Fruit fly (Drosophila melanogaster): Measurements from ENCODE around the gene Ilp6.

The Ilp6 gene

DNA sequence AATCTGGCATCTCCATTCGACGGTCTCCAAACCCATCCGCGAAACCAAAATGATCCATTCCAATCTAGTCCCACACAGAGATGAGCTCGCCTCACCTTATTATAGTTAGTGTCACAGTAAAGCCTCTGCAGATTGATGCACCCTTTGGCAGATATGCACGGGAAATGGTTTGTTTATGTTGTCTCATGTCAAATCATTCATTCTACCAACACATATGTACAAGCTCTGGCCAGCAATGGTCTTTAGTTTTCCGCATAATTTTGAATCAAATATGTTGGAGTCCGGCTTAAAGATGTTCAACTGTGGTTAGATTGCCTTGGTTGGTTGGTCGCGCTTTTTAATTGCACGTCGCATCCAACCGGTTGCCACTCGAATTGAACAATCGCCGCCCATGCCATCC, 23.7 kb upstream of the Ilp6 start (continued):
- peak; percentile 64 for TF ChIP-seq CG8119 (GFP tag; IDR thresholded peaks at IDR 0.05)
- peak; percentile 30 for TF ChIP-seq lz (GFP tag; optimal IDR thresholded peaks at IDR 0.05)

DNA sequence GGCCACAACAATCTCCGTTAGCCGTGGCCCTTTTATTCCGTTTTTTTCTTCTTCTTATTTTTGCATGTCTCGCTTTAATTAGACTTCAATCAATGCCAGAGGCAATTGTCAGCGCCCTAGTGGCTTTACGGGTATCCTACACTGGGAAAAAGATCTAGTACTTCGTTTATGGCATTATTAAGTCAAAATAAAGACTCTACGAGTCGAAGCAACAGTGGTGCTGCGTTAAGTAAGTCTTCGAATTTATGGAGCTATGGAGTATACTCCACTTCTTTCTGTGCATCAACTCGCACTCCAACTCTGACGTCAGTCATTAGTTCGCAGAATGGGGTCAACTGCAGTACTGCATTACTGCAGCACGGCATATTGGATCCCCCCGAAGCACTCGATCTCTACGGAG, 22.0 kb upstream of the Ilp6 start:
- TF ChIP-seq OdsH (GFP tag; optimal IDR thresholded peaks at IDR 0.05) (peak; percentile 4), vri (GFP tag; optimal IDR thresholded peaks at IDR 0.05) (no peak), Eip78C (GFP tag) (peak; percentile 84), CG1621 (tag; optimal IDR thresholded peaks at IDR 0.05) (no peak), CG10631 (GFP tag; optimal IDR thresholded peaks at IDR 0.05) (peak; percentile 20), Hr4 (GFP tag; optimal IDR thresholded peaks at IDR 0.05) (peak; percentile 35), Smox (GFP tag; optimal IDR thresholded peaks at IDR 0.05) (no peak), acj6 (GFP tag; optimal IDR thresholded peaks at IDR 0.05) (no peak), CG6854 (GFP tag; optimal IDR thresholded peaks at IDR 0.05) (no peak), Gug (GFP tag; IDR thresholded peaks at IDR 0.05) (peak; percentile 48), dsx (GFP tag; optimal IDR thresholded peaks at IDR 0.05; ENCODE audit: poor library complexity, severe bottlenecking) (no peak), CG11294 (GFP tag; IDR thresholded peaks at IDR 0.05) (0 out of 2 replicates have a peak, but pooled peaks have one; percentile 18), CG10669 (GFP tag; optimal IDR thresholded peaks at IDR 0.05) (peak; percentile 2), Hr38 (GFP tag; optimal IDR thresholded peaks at IDR 0.05) (no peak), CG6276 (GFP tag; optimal IDR thresholded peaks at IDR 0.05) (peak; percentile 39), CG6163 (GFP tag; IDR thresholded peaks at IDR 0.05) (peak; percentile 76), CG11762 (GFP tag; optimal IDR thresholded peaks at IDR 0.05; ENCODE audit: insufficient read depth) (peak; percentile 20), ss (GFP tag; optimal IDR thresholded peaks at IDR 0.05) (no peak), fd59A (GFP tag; optimal IDR thresholded peaks at IDR 0.05) (no peak), CG6792 (GFP tag; optimal IDR thresholded peaks at IDR 0.05) (no peak), Sox15 (GFP tag; optimal IDR thresholded peaks at IDR 0.05) (no peak), CG8119 (GFP tag; IDR thresholded peaks at IDR 0.05) (0 out of 3 replicates have a peak, but pooled peaks have one; percentile 37), eg (GFP tag; IDR thresholded peaks at IDR 0.05) (peak; percentile 75), esn (GFP tag; optimal IDR thresholded peaks at IDR 0.05) (no peak), CG15336 (GFP tag; IDR thresholded peaks at IDR 0.05) (peak; percentile 47; the same call in 1 of the 2 replicates), CG3919 (GFP tag; optimal IDR thresholded peaks at IDR 0.05) (peak; percentile 49), net (GFP tag; optimal IDR thresholded peaks at IDR 0.05) (peak; percentile 26), lz (GFP tag; optimal IDR thresholded peaks at IDR 0.05) (no peak), topi (GFP tag; optimal IDR thresholded peaks at IDR 0.05) (peak; percentile 13), CG34406 (GFP tag; optimal IDR thresholded peaks at IDR 0.05) (no peak), Lpt (GFP tag; optimal IDR thresholded peaks at IDR 0.05) (no peak), CG8319 (GFP tag; optimal IDR thresholded peaks at IDR 0.05) (no peak), CG7368 (GFP tag; optimal IDR thresholded peaks at IDR 0.05) (peak; percentile 46), Eip75B (GFP tag; optimal IDR thresholded peaks at IDR 0.05) (peak; percentile 35), Blimp-1 (GFP tag; optimal IDR thresholded peaks at IDR 0.05) (no peak), pdm3 (GFP tag; optimal IDR thresholded peaks at IDR 0.05) (peak; percentile 51), Ets96B (tag; optimal IDR thresholded peaks at IDR 0.05) (peak; percentile 23), fkh (GFP tag; optimal IDR thresholded peaks at IDR 0.05) (no peak), CG32006 (GFP tag; optimal IDR thresholded peaks at IDR 0.05) (peak; percentile 40), CG3032 (tag; optimal IDR thresholded peaks at IDR 0.05) (peak; percentile 41), svp (GFP tag) (peak; percentile 39), spab (GFP tag; optimal IDR thresholded peaks at IDR 0.05) (peak; percentile 21), achi (GFP tag; optimal IDR thresholded peaks at IDR 0.05) (peak; percentile 15)
